Worm (Caenorhabditis elegans) whole organism, L4 larva: ENCODE data around the gene M04D8.5.
A peak's percentile ranks its signal among the peaks of the same experiment; 100 is the strongest.

Experiments used
- F10B5.3 ChIP-seq: sonication (generic microtip); optimal IDR thresholded peaks from 2 replicates; lab custom pipeline; 2016; ENCODE audit warnings: mild to moderate bottlenecking, missing genetic modification characterization, missing compliant biosample characterization
- F37D6.2 ChIP-seq: sonication (generic microtip); optimal IDR thresholded peaks from 2 replicates; lab custom pipeline; 2016; ENCODE audit warnings: mild to moderate bottlenecking, missing genetic modification characterization, missing compliant biosample characterization
- F44E2.7 ChIP-seq: fragments of 200-800 bp; sonication (Bioruptor generic); IDR thresholded peaks from 2 replicates; pipeline ENCODE4 v2.1.2; 2022; ENCODE audit warnings: missing genetic modification characterization, missing compliant biosample characterization
- F49E8.2 ChIP-seq: sonication (generic microtip); optimal IDR thresholded peaks from 2 replicates; lab custom pipeline; 2016; ENCODE audit warnings: missing compliant biosample characterization, mild to moderate bottlenecking, missing genetic modification characterization, borderline replicate concordance
- T26A8.4 ChIP-seq: fragments of 200-800 bp; sonication (Bioruptor generic); IDR thresholded peaks from 2 replicates; pipeline ENCODE4 v1.3.6; 2022; ENCODE audit warnings: missing genetic modification characterization, missing compliant biosample characterization
- Y48G9A.11 ChIP-seq: fragments of 200-800 bp; sonication (Bioruptor generic); IDR thresholded peaks from 2 replicates; pipeline ENCODE4 v1.3.6; 2022; ENCODE audit warnings: missing genetic modification reagents, missing genetic modification characterization, missing compliant biosample characterization
- aha-1 ChIP-seq: fragments of 150-350 bp; peaks from one replicate; lab custom pipeline; 2014; ENCODE audit warnings: missing biosample characterization, missing genetic modification characterization
- aly-2 ChIP-seq: sonication (generic microtip); optimal IDR thresholded peaks from 2 replicates; lab custom pipeline; 2018; ENCODE audit warnings: missing biosample characterization, missing genetic modification characterization
- ama-1 ChIP-seq: fragments of 150-350 bp; optimal IDR thresholded peaks from 2 replicates; lab custom pipeline; 2014; ENCODE audit warnings: inconsistent platforms, mixed read lengths
- attf-4 ChIP-seq: sonication (generic microtip); optimal IDR thresholded peaks from 3 replicates; lab custom pipeline; 2017; ENCODE audit warnings: missing biosample characterization, missing genetic modification characterization
- ceh-82 ChIP-seq: sonication (generic microtip); optimal IDR thresholded peaks from 2 replicates; lab custom pipeline; 2017; ENCODE audit warnings: missing biosample characterization, missing genetic modification characterization
- ces-1 ChIP-seq: fragments of 150-350 bp; sonication (generic microtip); optimal IDR thresholded peaks from 4 replicates; lab custom pipeline; 2014; ENCODE audit warnings: missing biosample characterization, missing genetic modification reagents, missing genetic modification characterization
- cey-2 ChIP-seq: sonication (generic microtip); optimal IDR thresholded peaks from 3 replicates; lab custom pipeline; 2017; ENCODE audit warnings: missing genetic modification characterization, mild to moderate bottlenecking, missing compliant biosample characterization, antibody characterized with exemption, borderline replicate concordance; ENCODE audit not compliant: insufficient read depth
- daf-12 ChIP-seq: fragments of 150-350 bp; optimal IDR thresholded peaks from 2 replicates; lab custom pipeline; 2014; ENCODE audit warnings: missing biosample characterization, missing genetic modification reagents, missing genetic modification characterization
- daf-16 ChIP-seq, 3 experiments: sonication (generic microtip); optimal IDR thresholded peaks; 2 replicates each; lab custom pipeline; 2016 to 2017; ENCODE audit warnings: missing genetic modification characterization in 3 of 3, missing genetic modification reagents in 3 of 3, mild to moderate bottlenecking in 2 of 3, missing compliant biosample characterization in 2 of 3, missing biosample characterization in 1 of 3, moderate library complexity in 1 of 3
- daf-19 ChIP-seq: fragments of 200-800 bp; sonication (Bioruptor generic); conservative IDR thresholded peaks from 2 replicates; pipeline ENCODE4 v1.3.6; 2022; ENCODE audit warnings: missing genetic modification characterization, missing compliant biosample characterization
- daf-8 ChIP-seq: fragments of 200-800 bp; sonication (Bioruptor generic); IDR thresholded peaks from 2 replicates; pipeline ENCODE4 v1.3.6; 2022; ENCODE audit warnings: missing genetic modification characterization, missing compliant biosample characterization
- duxl-1 ChIP-seq: sonication (generic microtip); optimal IDR thresholded peaks from 2 replicates; lab custom pipeline; 2016; ENCODE audit warnings: mild to moderate bottlenecking, missing genetic modification characterization, moderate library complexity, missing compliant biosample characterization; ENCODE audit not compliant: poor library complexity
- fos-1 ChIP-seq: fragments of 150-350 bp; optimal IDR thresholded peaks from 2 replicates; lab custom pipeline; 2014; ENCODE audit warnings: missing biosample characterization, missing genetic modification characterization
- gei-8 ChIP-seq: fragments of 200-800 bp; sonication (Bioruptor generic); optimal IDR thresholded peaks from 2 replicates; lab custom pipeline; 2018; ENCODE audit warnings: mild to moderate bottlenecking, missing genetic modification characterization, missing compliant biosample characterization
- hlh-30 ChIP-seq: sonication (generic microtip); optimal IDR thresholded peaks from 2 replicates; lab custom pipeline; 2017; ENCODE audit warnings: antibody characterized with exemption, mild to moderate bottlenecking, missing genetic modification characterization, missing compliant biosample characterization; ENCODE audit not compliant: insufficient read depth
- jun-1 ChIP-seq: fragments of 150-350 bp; optimal IDR thresholded peaks from 2 replicates; lab custom pipeline; 2014; ENCODE audit warnings: missing biosample characterization, missing genetic modification reagents, missing genetic modification characterization
- lim-7 ChIP-seq: fragments of 200-800 bp; sonication (Bioruptor generic); IDR thresholded peaks from 2 replicates; pipeline ENCODE4 v1.3.6; 2022; ENCODE audit warnings: missing genetic modification characterization, missing compliant biosample characterization
- lin-13 ChIP-seq: fragments of 150-350 bp; optimal IDR thresholded peaks from 2 replicates; lab custom pipeline; 2014; ENCODE audit warnings: missing biosample characterization, missing genetic modification reagents, missing genetic modification characterization
- lin-15B ChIP-seq: fragments of 150-350 bp; sonication (generic microtip); optimal IDR thresholded peaks from 3 replicates; lab custom pipeline; 2014; ENCODE audit warnings: missing biosample characterization, missing genetic modification characterization
- lin-39 ChIP-seq: fragments of 150-350 bp; optimal IDR thresholded peaks from 2 replicates; lab custom pipeline; 2014; ENCODE audit warnings: missing biosample characterization, missing genetic modification reagents, missing genetic modification characterization
- lsy-2 ChIP-seq, 2 experiments: fragments of 150-350 bp in 1 of 2; sonication (generic microtip) in 1 of 2; optimal IDR thresholded peaks; 2 replicates each; lab custom pipeline; 2014 to 2017; ENCODE audit warnings: missing biosample characterization in 2 of 2, missing genetic modification characterization in 2 of 2
- mxl-3 ChIP-seq: fragments of 200-800 bp; sonication (Bioruptor generic); optimal IDR thresholded peaks from 2 replicates; lab custom pipeline; 2018; ENCODE audit warnings: mild to moderate bottlenecking, missing genetic modification characterization, missing compliant biosample characterization
- nhr-10 ChIP-seq: fragments of 150-350 bp; optimal IDR thresholded peaks from 2 replicates; lab custom pipeline; 2014; ENCODE audit warnings: missing biosample characterization, missing genetic modification characterization
- nhr-11 ChIP-seq: fragments of 150-350 bp; optimal IDR thresholded peaks from 2 replicates; lab custom pipeline; 2014; ENCODE audit warnings: missing biosample characterization, missing genetic modification characterization
- nhr-28 ChIP-seq: fragments of 150-350 bp; optimal IDR thresholded peaks from 2 replicates; lab custom pipeline; 2014; ENCODE audit warnings: missing biosample characterization, missing genetic modification characterization
- nhr-48 ChIP-seq: sonication (generic microtip); optimal IDR thresholded peaks from 2 replicates; lab custom pipeline; 2016; ENCODE audit warnings: mild to moderate bottlenecking, missing genetic modification characterization, missing compliant biosample characterization
- nhr-6 ChIP-seq: fragments of 150-350 bp; optimal IDR thresholded peaks from 2 replicates; lab custom pipeline; 2014; ENCODE audit warnings: missing biosample characterization, missing genetic modification characterization
- nhr-76 ChIP-seq: fragments of 150-350 bp; optimal IDR thresholded peaks from 2 replicates; lab custom pipeline; 2014; ENCODE audit warnings: missing biosample characterization, missing genetic modification characterization
- php-3 ChIP-seq: fragments of 200-800 bp; sonication (Bioruptor generic); IDR thresholded peaks from 2 replicates; pipeline ENCODE4 v1.3.6; 2022; ENCODE audit warnings: missing genetic modification reagents, missing genetic modification characterization, missing compliant biosample characterization
- pqm-1 ChIP-seq: sonication (generic microtip); optimal IDR thresholded peaks from 2 replicates; lab custom pipeline; 2017; ENCODE audit warnings: missing biosample characterization, missing genetic modification characterization
- sdz-12 ChIP-seq: fragments of 200-800 bp; sonication (Bioruptor generic); optimal IDR thresholded peaks from 2 replicates; lab custom pipeline; 2018; ENCODE audit warnings: mild to moderate bottlenecking, missing genetic modification characterization, missing compliant biosample characterization
- skn-1 ChIP-seq: fragments of 150-350 bp; optimal IDR thresholded peaks from 2 replicates; lab custom pipeline; 2014; ENCODE audit warnings: missing biosample characterization, missing genetic modification characterization
- snpc-1.2 ChIP-seq: fragments of 200-800 bp; sonication (Bioruptor generic); IDR thresholded peaks from 2 replicates; pipeline ENCODE4 v1.3.6; 2022; ENCODE audit warnings: missing genetic modification reagents, missing genetic modification characterization, missing compliant biosample characterization
- tag-97 ChIP-seq: fragments of 200-800 bp; sonication (Bioruptor generic); IDR thresholded peaks from 2 replicates; pipeline ENCODE4 v1.3.6; 2022; ENCODE audit warnings: missing genetic modification characterization, missing compliant biosample characterization
- tra-1 ChIP-seq: fragments of 200-800 bp; sonication (Bioruptor generic); IDR thresholded peaks from 2 replicates; pipeline ENCODE4 v1.3.6; 2022; ENCODE audit warnings: missing genetic modification reagents, missing genetic modification characterization, missing compliant biosample characterization
- unc-130 ChIP-seq: sonication (generic microtip); optimal IDR thresholded peaks from 2 replicates; lab custom pipeline; 2016; ENCODE audit warnings: missing genetic modification reagents, missing genetic modification characterization, missing compliant biosample characterization
- unc-62 ChIP-seq, 3 experiments: fragments of 150-350 bp in 1 of 3; sonication (generic microtip); optimal IDR thresholded peaks in 2 of 3; peaks in 1 of 3; 1 replicate in 1 of 3; 2 replicates in 2 of 3; lab custom pipeline; 2014 to 2017; ENCODE audit warnings: missing biosample characterization in 3 of 3, missing genetic modification characterization in 3 of 3, missing genetic modification reagents in 3 of 3, missing genotype in 1 of 3
- zfp-2 ChIP-seq: sonication (generic microtip); optimal IDR thresholded peaks from 2 replicates; lab custom pipeline; 2016; ENCODE audit warnings: mild to moderate bottlenecking, missing genetic modification characterization, missing compliant biosample characterization

The M04D8.5 gene

ce11 chrIII:10010117-10010516 is 23.0 kb downstream of the M04D8.5 start, which contains the start of gene fbxa-155:
TSS of gene fbxa-155 (minus strand) at chrIII:10010217.
- no peak for TF ChIP-seq F37D6.2 (tag; lab: Kevin White, UChicago)
- no peak for TF ChIP-seq Y48G9A.11 (GFP tag; lab: Robert Waterston, UW)
- TF ChIP-seq lin-39: no peak
- TF ChIP-seq php-3: no peak
- no peak for TF ChIP-seq attf-4 (tag; lab: Kevin White, UChicago)
- no peak for TF ChIP-seq F44E2.7 (GFP tag; lab: Robert Waterston, UW)
- no peak for TF ChIP-seq nhr-48 (tag; lab: Kevin White, UChicago)
- TF ChIP-seq lin-13: no peak
- no peak for TF ChIP-seq snpc-1.2
- no peak for TF ChIP-seq aly-2 (tag; lab: Kevin White, UChicago)

- TF ChIP-seq Y48G9A.11 (GFP tag; lab: Robert Waterston, UW) (no peak), zfp-2 (tag; lab: Kevin White, UChicago) (no peak), pqm-1 (no peak), cey-2 (peak; percentile 50), T26A8.4 (GFP tag; lab: Robert Waterston, UW) (no peak), lim-7 (GFP tag; lab: Robert Waterston, UW) (no peak), nhr-48 (tag; lab: Kevin White, UChicago) (no peak), unc-62 (GFP tag; optimal IDR thresholded peaks at IDR 0.05 in 1 of 2; lab: Kevin White, UChicago) (peak in 1 of 2 experiments; percentile 79), unc-62 (tag; optimal IDR thresholded peaks at IDR 0.05; lab: Kevin White, UChicago) (no peak), daf-19 (GFP tag; lab: Robert Waterston, UW) (no peak), sdz-12 (GFP tag; lab: Kevin White, UChicago) (no peak), lin-15B (no peak), aha-1 (tag; lab: Kevin White, UChicago) (peak; percentile 60), hlh-30 (tag; lab: Kevin White, UChicago) (peak; percentile 14), ama-1 (lab: Kevin White, UChicago) (no peak), fos-1 (tag; lab: Kevin White, UChicago) (no peak)
These were observed 26.3 kb downstream of the M04D8.5 start, which contains the start of gene C05B5.8 for ce11 chrIII:10006734-10007348. TSS of gene C05B5.8 (minus strand) at chrIII:10006784.

ce11 chrIII:10004213-10004612 is 28.9 kb downstream of the M04D8.5 start, which contains the start of gene C05B5.11:
TSS of gene C05B5.11 (plus strand) at chrIII:10004513.
- TF ChIP-seq tra-1 (GFP tag; lab: Robert Waterston, UW) (no peak), php-3 (no peak), nhr-11 (tag; lab: Kevin White, UChicago) (no peak), lsy-2 (tag; optimal IDR thresholded peaks at IDR 0.05; lab: Kevin White, UChicago) (no peak), hlh-30 (tag; lab: Kevin White, UChicago) (no peak), daf-8 (no peak)

- TF ChIP-seq gei-8 (GFP tag; lab: Kevin White, UChicago) (no peak), daf-19 (GFP tag; lab: Robert Waterston, UW) (no peak), mxl-3 (GFP tag; lab: Kevin White, UChicago) (no peak), pqm-1 (peak; percentile 7), nhr-6 (tag; lab: Kevin White, UChicago) (peak; percentile 19), nhr-28 (tag; lab: Kevin White, UChicago) (no peak), daf-12 (tag; lab: Kevin White, UChicago) (no peak), ceh-82 (tag; lab: Kevin White, UChicago) (no peak), nhr-76 (no peak), F10B5.3 (tag; lab: Kevin White, UChicago) (no peak), unc-130 (GFP tag; lab: Kevin White, UChicago) (no peak), snpc-1.2 (no peak), jun-1 (tag; lab: Kevin White, UChicago) (no peak), nhr-10 (tag; lab: Kevin White, UChicago) (no peak), ces-1 (GFP tag; lab: Kevin White, UChicago) (no peak), duxl-1 (tag; lab: Kevin White, UChicago) (no peak), F49E8.2 (tag; lab: Kevin White, UChicago) (no peak), tag-97 (GFP tag; lab: Robert Waterston, UW) (no peak), daf-16 (GFP tag; optimal IDR thresholded peaks at IDR 0.05; lab: Kevin White, UChicago) (no peak), daf-16 (tag; optimal IDR thresholded peaks at IDR 0.05; lab: Kevin White, UChicago) (peak; percentile 32), skn-1 (tag; lab: Kevin White, UChicago) (no peak)
These were observed 32.1 kb downstream of the M04D8.5 start, which contains the start of gene C05B5.5 for ce11 chrIII:10001060-10001459. TSS of gene C05B5.5 (plus strand) at chrIII:10001360.
